Worm (Caenorhabditis elegans): ENCODE data around the gene C54F6.6.

DNA sequence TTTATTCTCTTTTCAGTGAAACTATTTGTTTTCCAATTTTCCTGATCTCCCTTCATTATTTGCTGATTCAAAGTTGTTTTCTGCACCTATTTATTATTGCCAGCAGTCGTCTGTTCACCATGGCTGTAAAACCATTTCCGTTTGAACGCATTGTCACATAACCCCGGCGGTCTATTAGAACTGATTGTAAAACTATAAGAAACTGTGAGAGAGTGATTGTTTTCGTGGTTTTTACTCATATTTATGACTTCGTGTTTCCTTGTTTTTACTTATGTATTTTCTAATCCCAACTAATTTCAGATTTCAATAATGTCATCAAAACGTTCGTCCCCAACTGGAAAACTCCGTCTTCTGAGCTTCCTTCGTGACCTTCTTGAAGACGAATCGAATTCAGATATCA, 39.5 kb downstream of the C54F6.6 start, which contains the start of gene F19F10.1:
- TF ChIP-seq unc-39 (tag; optimal IDR thresholded peaks at IDR 0.05): no peak
- no peak for TF ChIP-seq elt-2 (tag; optimal IDR thresholded peaks at IDR 0.05)
- no peak for TF ChIP-seq ama-1 (optimal IDR thresholded peaks at IDR 0.05)
- no peak for TF ChIP-seq mml-1 (tag; optimal IDR thresholded peaks at IDR 0.05)
- TF ChIP-seq nhr-43 (tag; optimal IDR thresholded peaks at IDR 0.05; ENCODE audit: poor library complexity, severe bottlenecking): no peak

Measured in whole organism, L3 larva.